Worm (Caenorhabditis elegans): Measurements from ENCODE around the gene oxi-1.
A peak's percentile ranks its signal among the peaks of the same experiment; 100 is the strongest.

The oxi-1 gene

ce11 chrIII:10881996-10882395, 23.9 kb downstream of the oxi-1 start (continued):
- TF ChIP-seq lin-39 (tag; optimal IDR thresholded peaks at IDR 0.05), result peak; percentile 74
- peak; percentile 56 for TF ChIP-seq nhr-77 (tag; optimal IDR thresholded peaks at IDR 0.05)
- TF ChIP-seq ces-1 (GFP tag; optimal IDR thresholded peaks at IDR 0.05), result no peak
- peak; percentile 84 for TF ChIP-seq snu-23 (GFP tag; optimal IDR thresholded peaks at IDR 0.05)
- TF ChIP-seq fos-1 (tag; optimal IDR thresholded peaks at IDR 0.05), result peak; percentile 56
- TF ChIP-seq grh-1 (GFP tag; IDR thresholded peaks at IDR 0.05), result peak; percentile 22; the same call in 1 of the 2 replicates
- TF ChIP-seq nhr-47 (tag; optimal IDR thresholded peaks at IDR 0.05), result peak; percentile 84
- TF ChIP-seq nhr-71 (tag; optimal IDR thresholded peaks at IDR 0.05), result no peak
- no peak for TF ChIP-seq unc-62 (GFP tag; optimal IDR thresholded peaks at IDR 0.05)
- TF ChIP-seq C16A3.4 (tag; optimal IDR thresholded peaks at IDR 0.05), result peak; percentile 59
- TF ChIP-seq blmp-1 (tag; optimal IDR thresholded peaks at IDR 0.05), result peak; percentile 40
- TF ChIP-seq unc-130 (tag; optimal IDR thresholded peaks at IDR 0.05), result peak; percentile 31
- TF ChIP-seq efl-3 (GFP tag; optimal IDR thresholded peaks at IDR 0.05), result no peak
- TF ChIP-seq Y116A8C.19 (tag; optimal IDR thresholded peaks at IDR 0.05; ENCODE audit: borderline replicate concordance), result no peak
- peak; percentile 73 for TF ChIP-seq irx-1 (tag; optimal IDR thresholded peaks at IDR 0.05)
- TF ChIP-seq unc-86 (tag; optimal IDR thresholded peaks at IDR 0.05), result peak; percentile 74
- TF ChIP-seq nhr-237 (tag; optimal IDR thresholded peaks at IDR 0.05), result peak; percentile 17
- TF ChIP-seq jun-1 (tag; optimal IDR thresholded peaks at IDR 0.05), result peak; percentile 35
- TF ChIP-seq fkh-4 (tag; optimal IDR thresholded peaks at IDR 0.05; ENCODE audit: borderline replicate concordance), result no peak
- no peak for TF ChIP-seq nhr-76 (tag; optimal IDR thresholded peaks at IDR 0.05)
- no peak for TF ChIP-seq ama-1 (optimal IDR thresholded peaks at IDR 0.05)
- no peak for TF ChIP-seq ceh-63 (GFP tag; optimal IDR thresholded peaks at IDR 0.05)
- peak; percentile 68 to 78 (median 77) for TF ChIP-seq dpl-1 (GFP tag; optimal IDR thresholded peaks at IDR 0.05)
- no peak for TF ChIP-seq ets-5 (GFP tag; IDR thresholded peaks at IDR 0.05)
- no peak for TF ChIP-seq zip-4 (GFP tag; optimal IDR thresholded peaks at IDR 0.05)
- peak; percentile 79 for TF ChIP-seq swsn-7 (tag; optimal IDR thresholded peaks at IDR 0.05)
- TF ChIP-seq hlh-4 (tag; optimal IDR thresholded peaks at IDR 0.05), result no peak
- TF ChIP-seq fkh-8 (tag; optimal IDR thresholded peaks at IDR 0.05), result peak; percentile 47
- TF ChIP-seq pqm-1 (tag; optimal IDR thresholded peaks at IDR 0.05), result no peak
- TF ChIP-seq lin-13 (GFP tag; optimal IDR thresholded peaks at IDR 0.05), result peak; percentile 46
- TF ChIP-seq tbx-2 (tag; optimal IDR thresholded peaks at IDR 0.05), result peak; percentile 79
- TF ChIP-seq aly-2 (tag; optimal IDR thresholded peaks at IDR 0.05), result peak; percentile 41
- peak; percentile 18 for TF ChIP-seq hpl-2 (GFP tag; optimal IDR thresholded peaks at IDR 0.05)
- TF ChIP-seq ztf-4 (tag; optimal IDR thresholded peaks at IDR 0.05), result no peak
- peak; percentile 79 for TF ChIP-seq xbp-1 (tag; optimal IDR thresholded peaks at IDR 0.05)
- no peak for TF ChIP-seq unc-30 (tag; optimal IDR thresholded peaks at IDR 0.05)
- TF ChIP-seq nhr-20 (tag; optimal IDR thresholded peaks at IDR 0.05), result no peak
- TF ChIP-seq mep-1 (tag; optimal IDR thresholded peaks at IDR 0.05), result peak; percentile 89
- TF ChIP-seq mef-2 (tag; optimal IDR thresholded peaks at IDR 0.05), result no peak
- TF ChIP-seq nhr-85 (tag), result peak; percentile 87
- TF ChIP-seq lin-14 (GFP tag; optimal IDR thresholded peaks at IDR 0.05), result no peak
- TF ChIP-seq nhr-12 (tag; optimal IDR thresholded peaks at IDR 0.05), result no peak
- TF ChIP-seq sup-37 (GFP tag; optimal IDR thresholded peaks at IDR 0.05), result no peak
- TF ChIP-seq vab-15 (tag; optimal IDR thresholded peaks at IDR 0.05), result peak; percentile 2
- no peak for TF ChIP-seq sptf-1 (tag; optimal IDR thresholded peaks at IDR 0.05)
- TF ChIP-seq lir-3 (tag; optimal IDR thresholded peaks at IDR 0.05; ENCODE audit: poor library complexity), result no peak
- TF ChIP-seq elt-3 (tag; optimal IDR thresholded peaks at IDR 0.05), result peak in 2 of 6 experiments; percentile 35 to 36
- no peak for TF ChIP-seq hlh-17 (GFP tag; optimal IDR thresholded peaks at IDR 0.05; ENCODE audit: borderline replicate concordance)
- TF ChIP-seq nhr-19 (GFP tag; conservative IDR thresholded peaks at IDR 0.05), result peak; percentile 74
- no peak for TF ChIP-seq unc-98 (GFP tag; IDR thresholded peaks at IDR 0.05)
- TF ChIP-seq pag-3 (tag; optimal IDR thresholded peaks at IDR 0.05; ENCODE audit: borderline replicate concordance, insufficient read depth), result no peak
- peak; percentile 82 to 84 for TF ChIP-seq lsy-2 (tag; optimal IDR thresholded peaks at IDR 0.05)
- TF ChIP-seq snpc-4 (tag; optimal IDR thresholded peaks at IDR 0.05), result peak; percentile 37
- TF ChIP-seq nhr-90 (tag; optimal IDR thresholded peaks at IDR 0.05; ENCODE audit: poor library complexity), result no peak

Data from whole organism, L1 larva.